Worm (Caenorhabditis elegans) whole organism, mixed stage, embryonic: ENCODE measurements around the gene fbxb-91.

Experiments used
- M03D4.4 ChIP-seq: sonication (generic microtip); optimal IDR thresholded peaks from 2 replicates; lab custom pipeline; 2017; ENCODE audit warnings: mild to moderate bottlenecking, missing genetic modification characterization, missing compliant biosample characterization
- blmp-1 ChIP-seq: fragments of 150-350 bp; optimal IDR thresholded peaks from 2 replicates; lab custom pipeline; 2014; ENCODE audit warnings: missing biosample characterization, missing genetic modification characterization
- ceh-39 ChIP-seq: fragments of 150-350 bp; optimal IDR thresholded peaks from 2 replicates; lab custom pipeline; 2014; ENCODE audit warnings: missing biosample characterization, missing genetic modification characterization
- ceh-43 ChIP-seq: fragments of 200-800 bp; sonication (Bioruptor generic); optimal IDR thresholded peaks from 2 replicates; lab custom pipeline; 2018; ENCODE audit warnings: mild to moderate bottlenecking, missing genetic modification characterization, moderate library complexity, missing compliant biosample characterization
- ceh-83 ChIP-seq: fragments of 200-800 bp; sonication (Bioruptor generic); optimal IDR thresholded peaks from 2 replicates; lab custom pipeline; 2018; ENCODE audit warnings: mild to moderate bottlenecking, missing genetic modification characterization, missing compliant biosample characterization
- ces-1 ChIP-seq: fragments of 150-350 bp; optimal IDR thresholded peaks from 2 replicates; lab custom pipeline; 2014; ENCODE audit warnings: missing biosample characterization, missing genetic modification reagents, missing genetic modification characterization
- cnd-1 ChIP-seq: fragments of 200-800 bp; sonication (Bioruptor generic); optimal IDR thresholded peaks from 2 replicates; lab custom pipeline; 2018; ENCODE audit warnings: mild to moderate bottlenecking, missing genetic modification characterization, missing compliant biosample characterization
- drap-1 ChIP-seq: fragments of 200-800 bp; sonication (Bioruptor generic); optimal IDR thresholded peaks from 3 replicates; lab custom pipeline; 2018; ENCODE audit warnings: mild to moderate bottlenecking, missing genetic modification characterization, missing compliant biosample characterization
- elt-3 ChIP-seq: fragments of 150-350 bp; optimal IDR thresholded peaks from 2 replicates; lab custom pipeline; 2014; ENCODE audit warnings: missing biosample characterization, missing genetic modification characterization
- flh-1 ChIP-seq: fragments of 200-800 bp; sonication (Bioruptor generic); optimal IDR thresholded peaks from 2 replicates; lab custom pipeline; 2018; ENCODE audit warnings: mild to moderate bottlenecking, missing genetic modification characterization, moderate library complexity, missing compliant biosample characterization
- ham-2 ChIP-seq: fragments of 200-800 bp; sonication (Bioruptor generic); optimal IDR thresholded peaks from 2 replicates; lab custom pipeline; 2018; ENCODE audit warnings: mild to moderate bottlenecking, missing genetic modification characterization, missing compliant biosample characterization
- hlh-1 ChIP-seq: fragments of 150-350 bp; optimal IDR thresholded peaks from 2 replicates; lab custom pipeline; 2014; ENCODE audit warnings: missing biosample characterization, missing genetic modification reagents, missing genetic modification characterization
- lin-13 ChIP-seq: fragments of 150-350 bp; optimal IDR thresholded peaks from 2 replicates; lab custom pipeline; 2014; ENCODE audit warnings: missing biosample characterization, missing genetic modification characterization
- lin-32 ChIP-seq: fragments of 200-800 bp; sonication (Bioruptor generic); optimal IDR thresholded peaks from 2 replicates; lab custom pipeline; 2018; ENCODE audit warnings: mild to moderate bottlenecking, missing genetic modification characterization, missing compliant biosample characterization
- mab-5 ChIP-seq: fragments of 150-350 bp; optimal IDR thresholded peaks from 2 replicates; lab custom pipeline; 2014; ENCODE audit warnings: missing biosample characterization, missing genetic modification characterization
- mls-2 ChIP-seq: sonication (generic microtip); optimal IDR thresholded peaks from 2 replicates; lab custom pipeline; 2016; ENCODE audit warnings: mild to moderate bottlenecking, missing genetic modification characterization, moderate library complexity, missing compliant biosample characterization
- nhr-2 ChIP-seq: fragments of 150-350 bp; optimal IDR thresholded peaks from 2 replicates; lab custom pipeline; 2014; ENCODE audit warnings: missing biosample characterization, missing genetic modification characterization
- nhr-237 ChIP-seq: fragments of 150-350 bp; optimal IDR thresholded peaks from 2 replicates; lab custom pipeline; 2014; ENCODE audit warnings: missing biosample characterization, missing genetic modification characterization
- nhr-76 ChIP-seq: sonication (generic microtip); optimal IDR thresholded peaks from 2 replicates; lab custom pipeline; 2017; ENCODE audit warnings: missing biosample characterization, missing genetic modification characterization
- pha-4 ChIP-seq: fragments of 150-350 bp; optimal IDR thresholded peaks from 2 replicates; lab custom pipeline; 2018; ENCODE audit warnings: missing biosample characterization, missing genetic modification reagents, missing genetic modification characterization
- snpc-4 ChIP-seq: fragments of 150-350 bp; optimal IDR thresholded peaks from 2 replicates; lab custom pipeline; 2014; ENCODE audit warnings: missing biosample characterization, missing genetic modification characterization
- sptf-1 ChIP-seq: sonication (generic microtip); optimal IDR thresholded peaks from 2 replicates; lab custom pipeline; 2017; ENCODE audit warnings: mild to moderate bottlenecking, missing genetic modification characterization, moderate library complexity, missing compliant biosample characterization
- tbx-8 ChIP-seq: fragments of 200-800 bp; sonication (Bioruptor generic); optimal IDR thresholded peaks from 2 replicates; lab custom pipeline; 2018; ENCODE audit warnings: mild to moderate bottlenecking, missing genetic modification characterization, moderate library complexity, missing compliant biosample characterization
- unc-120 ChIP-seq: sonication (generic microtip); optimal IDR thresholded peaks from 2 replicates; lab custom pipeline; 2017; ENCODE audit warnings: missing genetic modification characterization, missing compliant biosample characterization; ENCODE audit not compliant: poor library complexity, severe bottlenecking
- unc-39 ChIP-seq: fragments of 150-350 bp; optimal IDR thresholded peaks from 2 replicates; lab custom pipeline; 2014; ENCODE audit warnings: missing biosample characterization, missing genetic modification characterization
- unc-62 ChIP-seq: fragments of 150-350 bp; optimal IDR thresholded peaks from 2 replicates; lab custom pipeline; 2014; ENCODE audit warnings: missing biosample characterization, missing genetic modification reagents, missing genetic modification characterization
- zip-8 ChIP-seq: fragments of 150-350 bp; optimal IDR thresholded peaks from 2 replicates; lab custom pipeline; 2014; ENCODE audit warnings: missing biosample characterization, missing genetic modification characterization
- ztf-11 ChIP-seq: fragments of 150-350 bp; optimal IDR thresholded peaks from 2 replicates; lab custom pipeline; 2014; ENCODE audit warnings: missing biosample characterization, missing genetic modification characterization

Gene fbxb-91

ce11 chrII:3748719-3749118 lies 1.9 kb downstream of the fbxb-91 start, which contains the start of gene fbxb-90:
fbxb-90 (minus strand) TSS chrII:3748819.
- TF ChIP-seq lin-32 (GFP tag; lab: Kevin White, UChicago) (no peak), M03D4.4 (tag; lab: Kevin White, UChicago) (no peak), snpc-4 (no peak), cnd-1 (tag; lab: Kevin White, UChicago) (no peak)
- TF ChIP-seq, all 35 proteins: peak for 0

ce11 chrII:3747405-3747804 lies 3.2 kb downstream of the fbxb-91 start, which contains the start of gene fbxb-92:
fbxb-92 (minus strand) TSS chrII:3747505.
- TF ChIP-seq zip-8 (tag; lab: Kevin White, UChicago) (no peak), blmp-1 (tag; lab: Kevin White, UChicago) (no peak), drap-1 (GFP tag; lab: Kevin White, UChicago) (no peak), cnd-1 (tag; lab: Kevin White, UChicago) (no peak), ceh-83 (GFP tag; lab: Kevin White, UChicago) (no peak), ces-1 (no peak), hlh-1 (tag; lab: Kevin White, UChicago) (no peak), flh-1 (GFP tag; lab: Kevin White, UChicago) (no peak), ceh-43 (GFP tag; lab: Kevin White, UChicago) (no peak), tbx-8 (GFP tag; lab: Kevin White, UChicago) (no peak), unc-120 (tag; lab: Kevin White, UChicago) (no peak), nhr-237 (tag; lab: Kevin White, UChicago) (no peak), unc-39 (tag; lab: Kevin White, UChicago) (no peak), elt-3 (tag; lab: Kevin White, UChicago) (no peak), ceh-39 (no peak), lin-32 (GFP tag; lab: Kevin White, UChicago) (no peak), mls-2 (no peak), ztf-11 (tag; lab: Kevin White, UChicago) (no peak)

ce11 chrII:3743684-3744200 lies 6.8 kb downstream of the fbxb-91 start, which contains the start of gene nta-1:
nta-1 (minus strand) TSS chrII:3743814.
- TF ChIP-seq snpc-4 (no peak), M03D4.4 (tag; lab: Kevin White, UChicago) (no peak), tbx-8 (GFP tag; lab: Kevin White, UChicago) (no peak), mab-5 (tag; lab: Kevin White, UChicago) (no peak), ham-2 (no peak), ces-1 (no peak), zip-8 (tag; lab: Kevin White, UChicago) (no peak), flh-1 (GFP tag; lab: Kevin White, UChicago) (no peak)
- TF ChIP-seq, all 35 proteins: peak for 0

ce11 chrII:3741584-3741983 lies 9.0 kb downstream of the fbxb-91 start, which contains the start of gene F12E12.1:
F12E12.1 (plus strand) TSS chrII:3741884.
- TF ChIP-seq mab-5 (tag; lab: Kevin White, UChicago) (no peak), unc-62 (GFP tag; lab: Kevin White, UChicago) (no peak), nhr-76 (tag; lab: Kevin White, UChicago) (no peak), nhr-2 (no peak), sptf-1 (tag; lab: Kevin White, UChicago) (no peak), lin-32 (GFP tag; lab: Kevin White, UChicago) (no peak), snpc-4 (no peak)
- TF ChIP-seq, all 35 proteins: peak for 0

ce11 chrII:3739647-3740046 lies 10.9 kb downstream of the fbxb-91 start, which contains the start of gene F12E12.2:
F12E12.2 (plus strand) TSS chrII:3739947.
- no peak for TF ChIP-seq flh-1 (GFP tag; lab: Kevin White, UChicago)
- TF ChIP-seq pha-4 (tag; lab: Kevin White, UChicago): no peak
- no peak for TF ChIP-seq unc-39 (tag; lab: Kevin White, UChicago)
- TF ChIP-seq ceh-39: no peak
- TF ChIP-seq snpc-4: no peak
- TF ChIP-seq nhr-2: no peak
- TF ChIP-seq ces-1: no peak
- no peak for TF ChIP-seq drap-1 (GFP tag; lab: Kevin White, UChicago)
- no peak for TF ChIP-seq ztf-11 (tag; lab: Kevin White, UChicago)
- no peak for TF ChIP-seq lin-32 (GFP tag; lab: Kevin White, UChicago)
- no peak for TF ChIP-seq hlh-1 (tag; lab: Kevin White, UChicago)
- no peak for TF ChIP-seq lin-13 (tag; lab: Kevin White, UChicago)
- TF ChIP-seq elt-3 (tag; lab: Kevin White, UChicago): no peak
